Worm (Caenorhabditis elegans): Measurements from ENCODE around the gene F22F7.8.

DNA sequence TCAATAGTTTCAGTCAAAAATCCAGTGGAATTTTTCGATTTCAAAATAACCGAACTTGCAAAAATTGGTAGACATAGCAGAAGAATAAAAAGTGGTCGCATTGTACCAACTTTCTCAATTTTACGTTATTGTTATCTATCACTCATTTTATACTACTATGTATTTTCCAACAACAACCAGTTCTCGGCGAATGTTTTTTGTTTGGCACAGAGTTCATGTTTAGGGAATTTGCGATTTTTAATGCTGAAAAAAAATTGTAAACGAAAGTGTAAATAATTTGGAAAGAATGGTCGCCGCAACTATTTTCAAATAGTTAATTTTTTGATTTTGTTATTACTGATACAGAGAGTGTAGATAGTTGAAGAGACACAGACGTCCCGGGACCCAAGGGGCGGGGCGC lies 27.7 kb upstream of the F22F7.8 start, which contains the start of gene C45H4.21:
- TF ChIP-seq snpc-4 (tag; optimal IDR thresholded peaks at IDR 0.05) (no peak), nhr-12 (tag; optimal IDR thresholded peaks at IDR 0.05) (no peak), elt-3 (tag; optimal IDR thresholded peaks at IDR 0.05) (no peak), fkh-10 (GFP tag; optimal IDR thresholded peaks at IDR 0.05) (no peak), tbx-2 (tag; optimal IDR thresholded peaks at IDR 0.05) (no peak), elt-2 (tag; optimal IDR thresholded peaks at IDR 0.05) (no peak), nhr-11 (tag; optimal IDR thresholded peaks at IDR 0.05) (no peak), ceh-16 (tag; optimal IDR thresholded peaks at IDR 0.05) (no peak), ama-1 (optimal IDR thresholded peaks at IDR 0.05) (no peak)

All from whole organism, L3 larva.